Worm (Caenorhabditis elegans) whole organism, L1 larva: ENCODE results near the gene cey-1.

ENCODE experiments used
- ama-1 ChIP-seq: fragments of 150-350 bp; optimal IDR thresholded peaks from 2 replicates; lab custom pipeline; 2014
- blmp-1 ChIP-seq: fragments of 150-350 bp; optimal IDR thresholded peaks from 2 replicates; lab custom pipeline; 2014; ENCODE audit warnings: missing biosample characterization, missing genetic modification characterization
- ceh-82 ChIP-seq, 3 experiments: fragments of 150-350 bp in 1 of 3; sonication (generic microtip) in 2 of 3; optimal IDR thresholded peaks; 2 replicates each; lab custom pipeline; 2014 to 2017; ENCODE audit warnings: missing biosample characterization in 3 of 3, missing genetic modification characterization in 3 of 3
- dpl-1 ChIP-seq, 3 experiments: fragments of 150-350 bp in 2 of 3; sonication (generic microtip) in 1 of 3; optimal IDR thresholded peaks; 2 replicates each; lab custom pipeline; 2014 to 2017; ENCODE audit warnings: missing biosample characterization in 3 of 3, missing genetic modification characterization in 3 of 3, missing genetic modification reagents in 3 of 3
- fkh-10 ChIP-seq: sonication (generic microtip); optimal IDR thresholded peaks from 2 replicates; lab custom pipeline; 2017; ENCODE audit warnings: missing biosample characterization, missing genetic modification reagents, missing genetic modification characterization
- fos-1 ChIP-seq: fragments of 150-350 bp; optimal IDR thresholded peaks from 2 replicates; lab custom pipeline; 2014; ENCODE audit warnings: missing biosample characterization, missing genetic modification characterization
- nhr-28 ChIP-seq: fragments of 150-350 bp; optimal IDR thresholded peaks from 2 replicates; lab custom pipeline; 2014; ENCODE audit warnings: missing biosample characterization, missing genetic modification characterization
- nhr-85 ChIP-seq: sonication (generic microtip); peaks from one replicate; lab custom pipeline; 2016; ENCODE audit warnings: missing genetic modification characterization, inconsistent platforms, missing compliant biosample characterization
- pqm-1 ChIP-seq: sonication (generic microtip); optimal IDR thresholded peaks from 3 replicates; lab custom pipeline; 2017; ENCODE audit warnings: missing biosample characterization, missing genetic modification characterization
- sptf-1 ChIP-seq: fragments of 150-350 bp; optimal IDR thresholded peaks from 2 replicates; lab custom pipeline; 2014; ENCODE audit warnings: missing biosample characterization, missing genetic modification characterization
- unc-30 ChIP-seq: sonication (generic microtip); optimal IDR thresholded peaks from 2 replicates; lab custom pipeline; 2017; ENCODE audit warnings: missing biosample characterization, missing genetic modification characterization
- unc-62 ChIP-seq: fragments of 150-350 bp; optimal IDR thresholded peaks from 2 replicates; lab custom pipeline; 2014; ENCODE audit warnings: missing biosample characterization, missing genetic modification reagents, missing genetic modification characterization
- ztf-11 ChIP-seq, 2 experiments: sonication (generic microtip); optimal IDR thresholded peaks; 2 replicates each; lab custom pipeline; 2016 to 2017; ENCODE audit warnings: missing genetic modification characterization in 2 of 2, missing biosample characterization in 1 of 2, missing compliant biosample characterization in 1 of 2

ce11 chrII:11015734-11016133 is 25.3 kb downstream of the cey-1 start:
- TF ChIP-seq nhr-28 (tag; lab: Kevin White, UChicago) (no peak), fos-1 (tag; lab: Kevin White, UChicago) (no peak), ztf-11 (tag; optimal IDR thresholded peaks at IDR 0.05; lab: Kevin White, UChicago) (no peak), ama-1 (no peak), pqm-1 (no peak), unc-30 (tag; lab: Kevin White, UChicago) (no peak), nhr-85 (tag; lab: Kevin White, UChicago) (no peak), unc-62 (GFP tag; lab: Kevin White, UChicago) (no peak), fkh-10 (GFP tag; lab: Kevin White, UChicago) (no peak), sptf-1 (tag; lab: Kevin White, UChicago) (no peak), dpl-1 (GFP tag; optimal IDR thresholded peaks at IDR 0.05; lab: Kevin White, UChicago) (no peak), ceh-82 (tag; optimal IDR thresholded peaks at IDR 0.05; lab: Kevin White, UChicago) (no peak), blmp-1 (tag; lab: Kevin White, UChicago) (no peak)
